Fruit fly (Drosophila melanogaster) whole organism, embryonic: ENCODE data around the gene CG16790.

ENCODE experiments used
- Abd-B ChIP-seq: fragments of 200-800 bp; sonication (Bioruptor generic); optimal IDR thresholded peaks from 2 replicates; lab custom pipeline; 2018; ENCODE audit warnings: missing biosample characterization, mild to moderate bottlenecking, missing genetic modification characterization, moderate library complexity
- Ada2b ChIP-seq: fragments of 200-800 bp; sonication (Bioruptor generic); IDR thresholded peaks from 2 replicates; pipeline ENCODE4 v1.3.6; 2022; ENCODE audit warnings: missing biosample characterization, missing genetic modification characterization
- CG10565 ChIP-seq: fragments of 200-800 bp; sonication (Bioruptor generic); optimal IDR thresholded peaks from 3 replicates; lab custom pipeline; 2016; ENCODE audit warnings: missing biosample characterization, mild to moderate bottlenecking, missing genetic modification characterization
- CG11085 ChIP-seq: fragments of 200-800 bp; sonication (Bioruptor generic); IDR thresholded peaks from 2 replicates; pipeline ENCODE4 v1.3.6; 2022; ENCODE audit warnings: missing biosample characterization, missing genetic modification characterization
- CG11560 ChIP-seq: fragments of 200-800 bp; sonication (Bioruptor generic); IDR thresholded peaks from 3 replicates; pipeline ENCODE4 v1.3.6; 2022; ENCODE audit warnings: missing biosample characterization, missing genetic modification characterization
- CG13123 ChIP-seq: fragments of 200-800 bp; sonication (Bioruptor generic); optimal IDR thresholded peaks from 2 replicates; lab custom pipeline; 2016; ENCODE audit warnings: missing biosample characterization, missing genetic modification characterization
- CG14014 ChIP-seq: fragments of 200-800 bp; sonication (Bioruptor generic); IDR thresholded peaks from 2 replicates; pipeline ENCODE4 v1.3.6; 2022; ENCODE audit warnings: missing biosample characterization, missing genetic modification characterization
- CG14965 ChIP-seq: fragments of 200-800 bp; sonication (Bioruptor generic); optimal IDR thresholded peaks from 2 replicates; lab custom pipeline; 2016; ENCODE audit warnings: missing biosample characterization, missing genetic modification characterization, borderline replicate concordance
- CG15073 ChIP-seq: fragments of 200-800 bp; sonication (Bioruptor generic); optimal IDR thresholded peaks from 2 replicates; lab custom pipeline; 2016; ENCODE audit warnings: missing biosample characterization, missing genetic modification characterization
- CG15479 ChIP-seq: fragments of 200-800 bp; sonication (Bioruptor generic); optimal IDR thresholded peaks from 3 replicates; lab custom pipeline; 2019; ENCODE audit warnings: missing biosample characterization, mild to moderate bottlenecking, missing genetic modification characterization, moderate library complexity
- CG16779 ChIP-seq: fragments of 200-800 bp; sonication (Bioruptor generic); IDR thresholded peaks from 2 replicates; pipeline ENCODE4 v1.3.6; 2022; ENCODE audit warnings: missing biosample characterization, missing genetic modification characterization
- CG17912 ChIP-seq: fragments of 200-800 bp; sonication (Bioruptor generic); optimal IDR thresholded peaks from 2 replicates; lab custom pipeline; 2018; ENCODE audit warnings: missing biosample characterization, mild to moderate bottlenecking, missing genetic modification characterization
- CG3065 ChIP-seq: fragments of 200-800 bp; sonication (Bioruptor generic); optimal IDR thresholded peaks from 2 replicates; lab custom pipeline; 2016; ENCODE audit warnings: missing biosample characterization, missing genetic modification characterization
- CG3995 ChIP-seq: fragments of 200-800 bp; sonication (Bioruptor generic); optimal IDR thresholded peaks from 3 replicates; lab custom pipeline; 2016; ENCODE audit warnings: missing biosample characterization, missing genetic modification characterization
- CG4328 ChIP-seq: fragments of 200-800 bp; sonication (Bioruptor generic); optimal IDR thresholded peaks from 3 replicates; lab custom pipeline; 2017; ENCODE audit warnings: missing biosample characterization, missing genetic modification reagents, missing genetic modification characterization
- CG6175 ChIP-seq: fragments of 200-800 bp; sonication (Bioruptor generic); IDR thresholded peaks from 3 replicates; pipeline ENCODE4 v1.3.6; 2022; ENCODE audit warnings: missing biosample characterization, missing genetic modification characterization
- CG6254 ChIP-seq: fragments of 200-800 bp; sonication (Bioruptor generic); optimal IDR thresholded peaks from 3 replicates; lab custom pipeline; 2017; ENCODE audit warnings: mild to moderate bottlenecking, missing biosample characterization, missing genetic modification reagents, missing genetic modification characterization
- CG6689 ChIP-seq: fragments of 200-800 bp; sonication (Bioruptor generic); IDR thresholded peaks from 2 replicates; pipeline ENCODE4 v1.3.6; 2022; ENCODE audit warnings: missing biosample characterization, missing genetic modification characterization
- CG6765 ChIP-seq: fragments of 200-800 bp; sonication (Bioruptor generic); optimal IDR thresholded peaks from 3 replicates; lab custom pipeline; 2017; ENCODE audit warnings: missing biosample characterization, mild to moderate bottlenecking, missing genetic modification characterization
- CG8281 ChIP-seq: fragments of 200-800 bp; sonication (Bioruptor generic); optimal IDR thresholded peaks from 2 replicates; lab custom pipeline; 2018; ENCODE audit warnings: missing biosample characterization, mild to moderate bottlenecking, missing genetic modification characterization, moderate library complexity
- CG8290 ChIP-seq, 3 experiments: fragments of 200-800 bp; sonication (Bioruptor generic); optimal IDR thresholded peaks; 2 replicates each; lab custom pipeline; 2016 to 2019; ENCODE audit warnings: missing biosample characterization in 3 of 3, missing genetic modification characterization in 3 of 3, mild to moderate bottlenecking in 2 of 3, moderate library complexity in 1 of 3
- CoRest ChIP-seq: fragments of 200-800 bp; sonication (Bioruptor generic); optimal IDR thresholded peaks from 3 replicates; lab custom pipeline; 2018; ENCODE audit warnings: missing biosample characterization, mild to moderate bottlenecking, missing genetic modification characterization, moderate library complexity
- Gug ChIP-seq: fragments of 200-800 bp; sonication (Bioruptor generic); IDR thresholded peaks from 4 replicates; pipeline ENCODE4 v1.3.6; 2022; ENCODE audit warnings: missing biosample characterization, missing genetic modification characterization
- H2.0 ChIP-seq: fragments of 200-800 bp; sonication (Bioruptor generic); IDR thresholded peaks from 2 replicates; pipeline ENCODE4 v1.3.6; 2022; ENCODE audit warnings: missing biosample characterization, missing genetic modification characterization
- Nf-YB ChIP-seq: fragments of 200-800 bp; sonication (Bioruptor generic); optimal IDR thresholded peaks from 3 replicates; lab custom pipeline; 2019; ENCODE audit warnings: missing biosample characterization, mild to moderate bottlenecking, missing genetic modification characterization, moderate library complexity
- Oaz ChIP-seq: fragments of 200-800 bp; sonication (Bioruptor generic); IDR thresholded peaks from 2 replicates; pipeline ENCODE4 v1.3.6; 2022; ENCODE audit warnings: missing biosample characterization, missing genetic modification characterization
- Poxn ChIP-seq: fragments of 200-800 bp; sonication (Bioruptor generic); IDR thresholded peaks from 2 replicates; pipeline ENCODE4 v1.3.6; 2022; ENCODE audit warnings: missing biosample characterization, missing genetic modification characterization
- Ravus ChIP-seq: fragments of 200-800 bp; sonication (Bioruptor generic); IDR thresholded peaks from 2 replicates; pipeline ENCODE4 v1.3.6; 2022; ENCODE audit warnings: missing biosample characterization, missing genetic modification characterization
- Sin3A ChIP-seq: fragments of >200 bp; optimal IDR thresholded peaks from 2 replicates; lab custom pipeline; 2018
- Taf1 ChIP-seq: fragments of 200-800 bp; sonication (Bioruptor generic); IDR thresholded peaks from 2 replicates; pipeline ENCODE4 v1.3.6; 2022; ENCODE audit warnings: missing biosample characterization, missing genetic modification characterization
- YL-1 ChIP-seq: fragments of 200-800 bp; sonication (Bioruptor generic); optimal IDR thresholded peaks from 3 replicates; lab custom pipeline; 2017; ENCODE audit warnings: missing biosample characterization, mild to moderate bottlenecking, missing genetic modification characterization
- ab ChIP-seq: fragments of 200-800 bp; sonication (Bioruptor generic); optimal IDR thresholded peaks from 2 replicates; lab custom pipeline; 2016; ENCODE audit warnings: missing biosample characterization, missing genetic modification characterization
- abd-A ChIP-seq: fragments of 200-800 bp; sonication (Bioruptor generic); optimal IDR thresholded peaks from 3 replicates; lab custom pipeline; 2019; ENCODE audit warnings: missing biosample characterization, mild to moderate bottlenecking, missing genetic modification characterization, moderate library complexity
- bbx ChIP-seq: fragments of 200-800 bp; sonication (Bioruptor generic); IDR thresholded peaks from 2 replicates; pipeline ENCODE4 v1.3.6; 2022; ENCODE audit warnings: missing biosample characterization, missing genetic modification characterization; ENCODE audit not compliant: partially characterized antibody
- dati ChIP-seq: fragments of 200-800 bp; sonication (Bioruptor generic); IDR thresholded peaks from 2 replicates; pipeline ENCODE4 v1.3.6; 2022; ENCODE audit warnings: missing biosample characterization, missing genetic modification characterization
- dm ChIP-seq: fragments of 200-800 bp; sonication (Bioruptor generic); optimal IDR thresholded peaks from 3 replicates; lab custom pipeline; 2016; ENCODE audit warnings: missing biosample characterization, missing genetic modification characterization
- fru ChIP-seq: fragments of >200 bp; optimal IDR thresholded peaks from 2 replicates; lab custom pipeline; 2017
- gsb ChIP-seq: fragments of 200-800 bp; sonication (Bioruptor generic); IDR thresholded peaks from 2 replicates; pipeline ENCODE4 v1.3.6; 2022; ENCODE audit warnings: missing biosample characterization, missing genetic modification characterization
- lab ChIP-seq: fragments of 200-800 bp; sonication (Bioruptor generic); optimal IDR thresholded peaks from 3 replicates; lab custom pipeline; 2017; ENCODE audit warnings: missing biosample characterization, missing genetic modification characterization, mild to moderate bottlenecking, moderate library complexity, missing genetic modification reagents
- lola ChIP-seq, 3 experiments: fragments of >200 bp in 2 of 3; fragments of 200-800 bp in 1 of 3; sonication (Bioruptor generic) in 1 of 3; optimal IDR thresholded peaks; 2 replicates each; lab custom pipeline; 2017 to 2019; ENCODE audit warnings: missing biosample characterization in 3 of 3, missing genetic modification characterization in 3 of 3, mild to moderate bottlenecking in 1 of 3, moderate library complexity in 1 of 3
- maf-S ChIP-seq: fragments of 200-800 bp; sonication (Bioruptor generic); optimal IDR thresholded peaks from 2 replicates; lab custom pipeline; 2016; ENCODE audit warnings: missing biosample characterization, missing genetic modification characterization
- nerfin-2 ChIP-seq: fragments of 200-800 bp; sonication (Bioruptor generic); IDR thresholded peaks from 2 replicates; pipeline ENCODE4 v1.3.6; 2022; ENCODE audit warnings: missing biosample characterization, missing genetic modification characterization; ENCODE audit not compliant: partially characterized antibody
- psq ChIP-seq: fragments of 200-800 bp; sonication (Bioruptor generic); optimal IDR thresholded peaks from 2 replicates; lab custom pipeline; 2017; ENCODE audit warnings: missing biosample characterization, missing genetic modification characterization
- ranshi ChIP-seq: fragments of 200-800 bp; sonication (Bioruptor generic); IDR thresholded peaks from 2 replicates; pipeline ENCODE4 v1.3.6; 2022; ENCODE audit warnings: missing biosample characterization, missing genetic modification characterization
- repo ChIP-seq: fragments of 200-800 bp; sonication (Bioruptor generic); optimal IDR thresholded peaks from 2 replicates; lab custom pipeline; 2016; ENCODE audit warnings: missing biosample characterization, missing genetic modification characterization
- sc ChIP-seq, 3 experiments: fragments of >200 bp in 2 of 3; fragments of 200-800 bp in 1 of 3; sonication (Bioruptor generic) in 1 of 3; optimal IDR thresholded peaks; 2 replicates in 2 of 3; 3 replicates in 1 of 3; lab custom pipeline; 2017; ENCODE audit warnings: mild to moderate bottlenecking in 1 of 3, missing biosample characterization in 1 of 3, missing genetic modification characterization in 1 of 3, missing genetic modification reagents in 1 of 3
- slbo ChIP-seq: fragments of 200-800 bp; sonication (Bioruptor generic); IDR thresholded peaks from 2 replicates; pipeline ENCODE4 v1.3.6; 2022; ENCODE audit warnings: missing biosample characterization, missing genetic modification characterization
- slou ChIP-seq: fragments of 200-800 bp; sonication (Bioruptor generic); optimal IDR thresholded peaks from 3 replicates; lab custom pipeline; 2016; ENCODE audit warnings: missing biosample characterization, missing genetic modification characterization
- sna ChIP-seq: fragments of 200-800 bp; sonication (Bioruptor generic); IDR thresholded peaks from 2 replicates; pipeline ENCODE4 v1.3.6; 2022; ENCODE audit warnings: missing biosample characterization, missing genetic modification characterization; ENCODE audit not compliant: partially characterized antibody
- twi ChIP-seq: fragments of 200-800 bp; optimal IDR thresholded peaks from 2 replicates; lab custom pipeline; 2019; ENCODE audit warnings: missing biosample characterization, mild to moderate bottlenecking, missing genetic modification characterization, moderate library complexity

The CG16790 gene

DNA sequence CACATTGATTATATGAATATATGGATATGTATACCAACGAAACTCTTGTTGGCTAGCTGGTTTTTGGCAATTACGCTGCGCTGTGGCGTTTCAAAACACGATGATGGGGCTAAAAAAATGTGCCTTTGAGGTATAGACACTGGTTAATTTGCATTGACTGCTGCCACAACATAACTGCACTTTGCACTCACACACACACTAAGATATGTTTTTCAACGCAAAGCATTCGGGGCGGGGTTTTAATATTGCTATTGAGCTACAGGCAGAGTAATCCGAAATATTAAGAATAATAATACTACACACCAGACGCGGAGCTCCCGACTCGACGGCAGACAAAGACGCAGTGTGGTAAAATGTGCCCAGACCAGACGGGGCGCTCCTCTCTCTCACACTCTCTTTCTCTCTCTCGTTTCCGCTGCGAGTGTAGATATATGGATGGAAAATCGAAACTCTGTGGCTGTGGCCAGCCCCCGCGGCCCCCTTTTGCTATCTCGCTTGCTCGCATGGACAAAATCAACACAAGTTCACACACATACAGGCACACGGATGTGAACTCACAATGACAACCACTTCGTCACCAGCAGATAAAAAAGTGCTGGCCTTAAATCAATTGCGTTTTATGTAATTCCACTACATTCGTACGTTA lies 18.9 kb downstream of the CG16790 start (continued):
- TF ChIP-seq sc (optimal IDR thresholded peaks at IDR 0.05; lab: Kevin White, UChicago), result no peak
- TF ChIP-seq sc (GFP tag; optimal IDR thresholded peaks at IDR 0.05; lab: Kevin White, UChicago), result no peak
- TF ChIP-seq CG15073 (GFP tag; lab: Kevin White, UChicago), result no peak
- TF ChIP-seq CG6254 (GFP tag; lab: Kevin White, UChicago), result peak; percentile 52
- TF ChIP-seq twi, result no peak
- TF ChIP-seq maf-S, result peak; percentile 37
- no peak for TF ChIP-seq Nf-YB (GFP tag; lab: Kevin White, UChicago)
- TF ChIP-seq Gug (GFP tag; lab: Robert Waterston, UW), result no peak
- peak; percentile 5 for TF ChIP-seq CG3995 (GFP tag; lab: Kevin White, UChicago)
- TF ChIP-seq Oaz (GFP tag; lab: Robert Waterston, UW), result no peak
- TF ChIP-seq lab, result peak; percentile 68
- TF ChIP-seq Sin3A (lab: Kevin White, UChicago), result no peak
- TF ChIP-seq CG11560 (tag; lab: Robert Waterston, UW), result no peak
- no peak for TF ChIP-seq CG6175 (GFP tag; lab: Robert Waterston, UW)
- peak; percentile 60 for TF ChIP-seq YL-1 (GFP tag; lab: Kevin White, UChicago)
- TF ChIP-seq CG13123 (GFP tag; lab: Kevin White, UChicago), result no peak
- no peak for TF ChIP-seq bbx
- TF ChIP-seq H2.0 (GFP tag; lab: Robert Waterston, UW), result no peak
- no peak for TF ChIP-seq nerfin-2 (GFP tag; lab: Robert Waterston, UW)
- TF ChIP-seq Abd-B (GFP tag; lab: Kevin White, UChicago), result no peak
- no peak for TF ChIP-seq Taf1
- TF ChIP-seq CG11085 (GFP tag; lab: Robert Waterston, UW), result no peak
- no peak for TF ChIP-seq CG14014 (GFP tag; lab: Robert Waterston, UW)
- TF ChIP-seq lola (GFP tag; optimal IDR thresholded peaks at IDR 0.05; lab: Kevin White, UChicago), result no peak
- no peak for TF ChIP-seq CG10565 (GFP tag; lab: Kevin White, UChicago)
- no peak for TF ChIP-seq gsb (GFP tag; lab: Robert Waterston, UW)
- peak; percentile 9 for TF ChIP-seq repo (GFP tag; lab: Kevin White, UChicago)
- TF ChIP-seq Poxn, result no peak
- TF ChIP-seq ranshi (GFP tag; lab: Robert Waterston, UW), result no peak
- no peak for TF ChIP-seq abd-A (tag; lab: Kevin White, UChicago)
- no peak for TF ChIP-seq CG6689
- no peak for TF ChIP-seq Ravus (GFP tag; lab: Robert Waterston, UW)
- no peak for TF ChIP-seq fru (lab: Kevin White, UChicago)
- TF ChIP-seq CG16779 (GFP tag; lab: Robert Waterston, UW), result no peak
- TF ChIP-seq CG4328 (GFP tag; lab: Kevin White, UChicago), result peak; percentile 56
- TF ChIP-seq CG6765 (GFP tag; lab: Kevin White, UChicago), result peak; percentile 82
- TF ChIP-seq CG17912 (GFP tag; lab: Kevin White, UChicago), result peak; percentile 87
- TF ChIP-seq dati (GFP tag; lab: Robert Waterston, UW), result no peak
- TF ChIP-seq CG8290 (GFP tag; optimal IDR thresholded peaks at IDR 0.05; lab: Kevin White, UChicago), result no peak
- peak; percentile 46 to 73 for TF ChIP-seq CG8290 (tag; optimal IDR thresholded peaks at IDR 0.05; lab: Kevin White, UChicago)
- no peak for TF ChIP-seq slou (GFP tag; lab: Kevin White, UChicago)
- TF ChIP-seq CG3065, result no peak
- no peak for TF ChIP-seq Ada2b (GFP tag; lab: Robert Waterston, UW)
- TF ChIP-seq dm (GFP tag; lab: Kevin White, UChicago), result no peak
- no peak for TF ChIP-seq sna (GFP tag; lab: Robert Waterston, UW)
- TF ChIP-seq slbo (GFP tag; lab: Robert Waterston, UW), result no peak
- TF ChIP-seq CoRest (tag; lab: Kevin White, UChicago), result no peak
- no peak for TF ChIP-seq CG14965 (GFP tag; lab: Kevin White, UChicago)
- no peak for TF ChIP-seq psq (GFP tag; lab: Kevin White, UChicago)
- peak; percentile 11 for TF ChIP-seq CG8281
- TF ChIP-seq ab (GFP tag; lab: Kevin White, UChicago), result no peak
- TF ChIP-seq CG15479 (GFP tag; lab: Kevin White, UChicago), result no peak
